Fruit fly (Drosophila melanogaster) whole organism, wandering third instar larva: ENCODE results near the gene CG7512.

Experiments
- dsf ChIP-seq: sonication (Bioruptor generic); optimal IDR thresholded peaks from 2 replicates; lab custom pipeline; 2016; ENCODE audit warnings: missing biosample characterization, missing genetic modification characterization, borderline replicate concordance
- psq ChIP-seq: fragments of 200-800 bp; sonication (Bioruptor generic); optimal IDR thresholded peaks from 3 replicates; lab custom pipeline; 2017; ENCODE audit warnings: missing biosample characterization, mild to moderate bottlenecking, missing genetic modification characterization, moderate library complexity

DNA sequence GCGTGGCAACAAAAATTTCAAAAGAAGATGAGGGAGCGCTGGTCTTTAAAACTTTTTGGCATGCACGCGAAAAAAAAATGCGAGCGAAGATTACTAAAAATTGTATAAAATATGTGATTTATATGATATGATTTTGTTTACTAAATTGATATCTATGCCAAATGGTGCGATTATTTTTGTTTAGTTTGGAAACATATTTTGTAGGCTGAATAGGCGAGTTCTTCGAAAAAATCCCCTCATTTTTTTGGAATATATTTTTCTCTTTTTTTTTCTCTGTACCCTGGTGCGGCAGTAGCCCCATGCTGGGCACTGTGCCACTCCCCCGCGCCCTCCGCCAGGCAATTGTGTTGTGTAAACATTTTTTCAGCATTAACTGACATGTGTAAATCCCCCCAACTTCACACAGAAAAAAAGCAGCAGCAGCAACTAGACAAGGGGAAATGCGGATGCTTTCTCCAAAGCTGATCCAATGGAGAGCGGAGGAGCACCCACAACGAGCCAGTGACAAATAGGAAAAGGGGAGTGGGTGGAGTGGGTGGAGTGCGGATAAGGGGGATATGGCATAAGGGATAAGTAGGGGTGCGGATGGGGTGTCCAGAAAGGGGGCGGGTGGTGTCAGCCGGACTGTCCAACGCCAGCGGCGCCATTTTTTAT lies 27.4 kb upstream of the CG7512 start:
- no peak for TF ChIP-seq psq
- TF ChIP-seq dsf (GFP tag; lab: Kevin White, UChicago) = no peak
